Worm (Caenorhabditis elegans) whole organism, late embryonic: ENCODE results near the gene lgc-58.

Experiments used
- C38D4.7 ChIP-seq: fragments of 200-800 bp; sonication (Bioruptor generic); optimal IDR thresholded peaks from 2 replicates; lab custom pipeline; 2018; ENCODE audit warnings: mild to moderate bottlenecking, missing genetic modification characterization, moderate library complexity, missing compliant biosample characterization
- F13H6.1 ChIP-seq: sonication (generic microtip); optimal IDR thresholded peaks from 2 replicates; lab custom pipeline; 2016; ENCODE audit warnings: missing genetic modification characterization, missing compliant biosample characterization
- K09A11.1 ChIP-seq: sonication (generic microtip); optimal IDR thresholded peaks from 2 replicates; lab custom pipeline; 2017; ENCODE audit warnings: antibody characterized with exemption, mild to moderate bottlenecking, missing genetic modification characterization, missing compliant biosample characterization; ENCODE audit not compliant: insufficient read depth
- T23F11.4 ChIP-seq: fragments of 200-800 bp; sonication (Bioruptor generic); optimal IDR thresholded peaks from 2 replicates; lab custom pipeline; 2018; ENCODE audit warnings: mild to moderate bottlenecking, missing genetic modification characterization, missing compliant biosample characterization
- Y22D7AL.16 ChIP-seq: sonication (generic microtip); optimal IDR thresholded peaks from 2 replicates; lab custom pipeline; 2016; ENCODE audit warnings: missing genetic modification characterization, missing compliant biosample characterization
- ahr-1 ChIP-seq: sonication (generic microtip); optimal IDR thresholded peaks from 2 replicates; lab custom pipeline; 2016; ENCODE audit warnings: missing genetic modification characterization, missing compliant biosample characterization
- ama-1 ChIP-seq: fragments of 150-350 bp; optimal IDR thresholded peaks from 2 replicates; lab custom pipeline; 2014
- ceh-18 ChIP-seq: sonication (generic microtip); optimal IDR thresholded peaks from 2 replicates; lab custom pipeline; 2016; ENCODE audit warnings: missing genetic modification characterization, missing compliant biosample characterization
- ceh-2 ChIP-seq: sonication (generic microtip); optimal IDR thresholded peaks from 2 replicates; lab custom pipeline; 2016; ENCODE audit warnings: missing genotype, missing genetic modification characterization, missing compliant biosample characterization
- ceh-24 ChIP-seq: sonication (generic microtip); optimal IDR thresholded peaks from 2 replicates; lab custom pipeline; 2016; ENCODE audit warnings: mild to moderate bottlenecking, missing genetic modification characterization, missing compliant biosample characterization
- ceh-30 ChIP-seq: fragments of 150-350 bp; optimal IDR thresholded peaks from 2 replicates; lab custom pipeline; 2014; ENCODE audit warnings: missing biosample characterization, missing genetic modification characterization
- ceh-34 ChIP-seq: sonication (generic microtip); optimal IDR thresholded peaks from 2 replicates; lab custom pipeline; 2016; ENCODE audit warnings: mild to moderate bottlenecking, missing genetic modification characterization, missing compliant biosample characterization
- ceh-45 ChIP-seq: fragments of 200-800 bp; sonication (Bioruptor generic); IDR thresholded peaks from 2 replicates; pipeline ENCODE4 v1.3.6; 2022; ENCODE audit warnings: missing genetic modification reagents, missing genetic modification characterization, missing compliant biosample characterization
- ceh-48 ChIP-seq: sonication (generic microtip); optimal IDR thresholded peaks from 2 replicates; lab custom pipeline; 2016; ENCODE audit warnings: missing genetic modification characterization, inconsistent platforms, missing compliant biosample characterization
- ceh-6 ChIP-seq: fragments of 200-800 bp; sonication (Bioruptor generic); optimal IDR thresholded peaks from 2 replicates; lab custom pipeline; 2018; ENCODE audit warnings: mild to moderate bottlenecking, missing genetic modification characterization, missing compliant biosample characterization
- ceh-9 ChIP-seq: sonication (generic microtip); optimal IDR thresholded peaks from 2 replicates; lab custom pipeline; 2016; ENCODE audit warnings: mild to moderate bottlenecking, missing genetic modification characterization, inconsistent platforms, missing compliant biosample characterization
- che-1 ChIP-seq: sonication (generic microtip); optimal IDR thresholded peaks from 2 replicates; lab custom pipeline; 2016; ENCODE audit warnings: mild to moderate bottlenecking, missing genetic modification characterization, missing compliant biosample characterization
- dmd-4 ChIP-seq: sonication (generic microtip); optimal IDR thresholded peaks from 2 replicates; lab custom pipeline; 2016; ENCODE audit warnings: borderline replicate concordance, missing genetic modification characterization, missing compliant biosample characterization
- elt-2 ChIP-seq: sonication (generic microtip); optimal IDR thresholded peaks from 2 replicates; lab custom pipeline; 2016; ENCODE audit warnings: missing genetic modification reagents, missing genetic modification characterization, missing compliant biosample characterization
- elt-4 ChIP-seq: sonication (generic microtip); optimal IDR thresholded peaks from 2 replicates; lab custom pipeline; 2016; ENCODE audit warnings: missing genetic modification characterization, missing compliant biosample characterization
- fkh-10 ChIP-seq: fragments of 150-350 bp; optimal IDR thresholded peaks from 2 replicates; lab custom pipeline; 2014; ENCODE audit warnings: missing biosample characterization, missing genetic modification reagents, missing genetic modification characterization
- gmeb-2 ChIP-seq: sonication (generic microtip); optimal IDR thresholded peaks from 2 replicates; lab custom pipeline; 2016; ENCODE audit warnings: missing genetic modification characterization, inconsistent platforms, missing compliant biosample characterization
- hlh-30 ChIP-seq: sonication (generic microtip); optimal IDR thresholded peaks from 2 replicates; lab custom pipeline; 2017; ENCODE audit warnings: antibody characterized with exemption, missing genetic modification characterization, missing compliant biosample characterization; ENCODE audit not compliant: insufficient read depth
- hlh-6 ChIP-seq: sonication (generic microtip); optimal IDR thresholded peaks from 2 replicates; lab custom pipeline; 2016; ENCODE audit warnings: missing genotype, missing genetic modification characterization, missing compliant biosample characterization
- hlh-8 ChIP-seq: sonication (generic microtip); optimal IDR thresholded peaks from 2 replicates; lab custom pipeline; 2016; ENCODE audit warnings: missing genotype, missing genetic modification characterization, missing compliant biosample characterization
- lim-6 ChIP-seq: sonication (generic microtip); optimal IDR thresholded peaks from 2 replicates; lab custom pipeline; 2016; ENCODE audit warnings: missing genetic modification characterization, missing compliant biosample characterization
- lin-11 ChIP-seq: fragments of 200-800 bp; sonication (Bioruptor generic); optimal IDR thresholded peaks from 2 replicates; lab custom pipeline; 2018; ENCODE audit warnings: mild to moderate bottlenecking, missing genetic modification characterization, missing compliant biosample characterization
- nfya-1 ChIP-seq: sonication (generic microtip); optimal IDR thresholded peaks from 2 replicates; lab custom pipeline; 2017; ENCODE audit warnings: missing genetic modification characterization, mild to moderate bottlenecking, missing compliant biosample characterization, antibody characterized with exemption, moderate library complexity
- nhr-11 ChIP-seq: fragments of 150-350 bp; optimal IDR thresholded peaks from 2 replicates; lab custom pipeline; 2014; ENCODE audit warnings: missing biosample characterization, missing genetic modification characterization
- npax-4 ChIP-seq: sonication (generic microtip); optimal IDR thresholded peaks from 2 replicates; lab custom pipeline; 2016; ENCODE audit warnings: missing genetic modification characterization, missing compliant biosample characterization
- odd-2 ChIP-seq: sonication (generic microtip); optimal IDR thresholded peaks from 2 replicates; lab custom pipeline; 2017; ENCODE audit warnings: antibody characterized with exemption, mild to moderate bottlenecking, missing genetic modification characterization, missing compliant biosample characterization
- pag-3 ChIP-seq: sonication (generic microtip); optimal IDR thresholded peaks from 2 replicates; lab custom pipeline; 2016; ENCODE audit warnings: missing compliant biosample characterization, missing genetic modification characterization, borderline replicate concordance
- pat-9 ChIP-seq: fragments of 200-800 bp; sonication (Bioruptor generic); optimal IDR thresholded peaks from 2 replicates; lab custom pipeline; 2018; ENCODE audit warnings: mild to moderate bottlenecking, missing genetic modification characterization, moderate library complexity, missing compliant biosample characterization
- pax-1 ChIP-seq: fragments of 150-350 bp; optimal IDR thresholded peaks from 2 replicates; lab custom pipeline; 2014; ENCODE audit warnings: missing biosample characterization, missing genetic modification characterization
- pros-1 ChIP-seq: fragments of 150-350 bp; optimal IDR thresholded peaks from 2 replicates; lab custom pipeline; 2014; ENCODE audit warnings: missing biosample characterization, missing genetic modification reagents, missing genetic modification characterization
- ref-2 ChIP-seq: sonication (generic microtip); optimal IDR thresholded peaks from 2 replicates; lab custom pipeline; 2016; ENCODE audit warnings: missing genetic modification characterization, missing compliant biosample characterization
- rnt-1 ChIP-seq: sonication (generic microtip); optimal IDR thresholded peaks from 2 replicates; lab custom pipeline; 2016; ENCODE audit warnings: missing genetic modification characterization, missing compliant biosample characterization
- sox-4 ChIP-seq: sonication (generic microtip); optimal IDR thresholded peaks from 2 replicates; lab custom pipeline; 2017; ENCODE audit warnings: mild to moderate bottlenecking, missing genetic modification characterization, inconsistent platforms, missing compliant biosample characterization
- syd-9 ChIP-seq: sonication (generic microtip); optimal IDR thresholded peaks from 2 replicates; lab custom pipeline; 2016; ENCODE audit warnings: mild to moderate bottlenecking, missing genetic modification characterization, moderate library complexity, missing compliant biosample characterization
- tbx-2 ChIP-seq: sonication (generic microtip); optimal IDR thresholded peaks from 2 replicates; lab custom pipeline; 2016; ENCODE audit warnings: missing genetic modification characterization, missing compliant biosample characterization
- tbx-7 ChIP-seq: sonication (generic microtip); optimal IDR thresholded peaks from 2 replicates; lab custom pipeline; 2016; ENCODE audit warnings: missing genotype, missing genetic modification characterization, missing compliant biosample characterization
- unc-3 ChIP-seq, 2 experiments: fragments of 200-800 bp in 1 of 2; sonication (Bioruptor generic) in 1 of 2; sonication (generic microtip) in 1 of 2; conservative IDR thresholded peaks in 1 of 2; optimal IDR thresholded peaks in 1 of 2; 2 replicates each; pipeline versions ENCODE4 v1.3.6 to Lab custom; 2016 to 2022; ENCODE audit warnings: missing compliant biosample characterization in 2 of 2, missing genetic modification characterization in 2 of 2, missing genetic modification reagents in 1 of 2
- unc-42 ChIP-seq: sonication (generic microtip); optimal IDR thresholded peaks from 2 replicates; lab custom pipeline; 2016; ENCODE audit warnings: missing genotype, missing genetic modification characterization, missing compliant biosample characterization
- unc-55 ChIP-seq: sonication (generic microtip); optimal IDR thresholded peaks from 2 replicates; lab custom pipeline; 2017; ENCODE audit warnings: missing biosample characterization, missing genetic modification reagents, missing genetic modification characterization
- zip-5 ChIP-seq: sonication (generic microtip); optimal IDR thresholded peaks from 2 replicates; lab custom pipeline; 2016; ENCODE audit warnings: missing genetic modification characterization, missing compliant biosample characterization
- ztf-16 ChIP-seq: sonication (generic microtip); optimal IDR thresholded peaks from 2 replicates; lab custom pipeline; 2017; ENCODE audit warnings: missing genetic modification characterization, missing compliant biosample characterization

Gene lgc-58

DNA sequence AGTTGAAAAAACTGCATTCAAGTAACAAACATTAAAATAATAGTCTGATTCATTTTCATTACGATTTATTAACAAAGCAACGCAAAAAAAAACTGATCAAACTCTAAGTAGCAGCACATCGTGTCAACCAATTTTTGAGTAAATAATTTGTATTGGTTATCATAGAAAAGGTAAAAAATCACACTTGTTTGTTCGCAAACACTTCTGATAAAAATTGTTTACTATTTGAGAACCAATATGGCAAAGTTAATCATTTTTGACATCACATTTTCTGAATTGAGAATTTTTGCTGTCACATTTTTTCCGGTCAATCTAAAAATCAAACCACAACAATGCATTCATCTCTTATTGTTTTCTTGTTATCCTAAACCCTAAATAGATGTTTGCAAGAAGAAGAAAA lies 46.0 kb downstream of the lgc-58 start:
- TF ChIP-seq ref-2 (tag; lab: Kevin White, UChicago): no peak
- no peak for TF ChIP-seq ceh-30
- TF ChIP-seq ama-1 (lab: Kevin White, UChicago): no peak
- TF ChIP-seq gmeb-2 (tag; lab: Kevin White, UChicago): no peak
- TF ChIP-seq rnt-1 (tag; lab: Kevin White, UChicago): no peak
- no peak for TF ChIP-seq dmd-4 (tag; lab: Kevin White, UChicago)
- no peak for TF ChIP-seq tbx-2 (tag; lab: Kevin White, UChicago)
- TF ChIP-seq ahr-1: no peak
- no peak for TF ChIP-seq unc-3 (GFP tag; conservative IDR thresholded peaks at IDR 0.05; lab: Robert Waterston, UW)
- no peak for TF ChIP-seq unc-3 (tag; optimal IDR thresholded peaks at IDR 0.05; lab: Kevin White, UChicago)
- TF ChIP-seq nfya-1 (tag; lab: Kevin White, UChicago): no peak
- no peak for TF ChIP-seq npax-4 (tag; lab: Kevin White, UChicago)
- no peak for TF ChIP-seq pax-1 (tag; lab: Kevin White, UChicago)
- TF ChIP-seq ceh-9: no peak
- no peak for TF ChIP-seq K09A11.1 (tag; lab: Kevin White, UChicago)
- TF ChIP-seq ceh-34 (tag; lab: Kevin White, UChicago): no peak
- no peak for TF ChIP-seq elt-2 (tag; lab: Kevin White, UChicago)
- no peak for TF ChIP-seq syd-9 (tag; lab: Kevin White, UChicago)
- TF ChIP-seq Y22D7AL.16 (tag; lab: Kevin White, UChicago): no peak

DNA sequence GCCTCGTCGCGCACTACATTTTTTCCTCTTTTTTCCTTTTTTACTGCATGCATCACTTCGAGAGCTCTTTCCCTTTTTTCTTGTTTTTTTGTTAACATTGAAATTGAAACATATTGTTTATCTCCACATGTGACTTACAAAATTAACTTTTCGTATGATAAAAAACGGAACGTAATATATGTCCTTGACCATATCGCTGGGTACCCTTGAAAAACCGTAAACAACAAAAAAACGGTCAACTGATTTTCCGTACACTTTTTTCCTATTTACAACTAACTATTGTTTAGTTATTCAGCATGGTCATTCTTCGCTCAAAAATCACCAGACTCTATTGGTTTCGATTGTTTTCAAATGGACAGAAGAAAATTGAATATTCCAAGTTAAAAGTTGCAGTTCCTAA lies 46.7 kb downstream of the lgc-58 start, which contains the start of gene nnt-1:
Gene nnt-1, plus strand, starts transcription at position 286 of the 400 bp plus-strand sequence.
- TF ChIP-seq unc-3 (GFP tag; conservative IDR thresholded peaks at IDR 0.05; lab: Robert Waterston, UW) (no peak), unc-3 (tag; optimal IDR thresholded peaks at IDR 0.05; lab: Kevin White, UChicago) (no peak), ceh-2 (no peak), hlh-30 (tag; lab: Kevin White, UChicago) (peak; percentile 27), pag-3 (tag; lab: Kevin White, UChicago) (no peak), sox-4 (tag; lab: Kevin White, UChicago) (no peak)

DNA sequence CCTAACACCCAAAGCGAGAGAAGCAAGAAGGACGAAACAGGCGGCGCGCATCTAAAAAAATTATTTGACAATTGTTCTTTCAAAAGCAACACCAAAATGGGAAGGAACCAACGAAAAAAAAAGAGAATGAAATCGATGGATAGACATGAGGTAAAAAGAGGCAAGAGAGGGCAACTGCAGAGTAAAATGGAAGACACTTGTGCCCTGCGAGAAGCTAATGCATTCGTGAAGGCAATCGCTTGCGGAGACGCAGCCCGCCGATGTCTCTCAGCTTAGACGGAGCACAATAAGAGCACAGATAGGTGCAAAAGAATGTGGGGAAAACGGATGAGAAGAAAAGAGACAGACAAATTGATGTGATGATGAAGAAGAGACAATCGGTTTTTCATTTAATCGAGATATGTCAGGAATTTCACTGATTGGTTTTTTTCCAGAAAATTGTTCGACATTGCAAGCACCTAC lies 52.9 kb downstream of the lgc-58 start, which contains the start of gene C15H9.9:
Gene C15H9.9, minus strand, starts transcription at position 51 of the 462 bp plus-strand sequence.
- TF ChIP-seq odd-2 (no peak), T23F11.4 (GFP tag; lab: Kevin White, UChicago) (no peak), ceh-34 (tag; lab: Kevin White, UChicago) (no peak), nhr-11 (no peak), hlh-30 (tag; lab: Kevin White, UChicago) (no peak), lin-11 (tag; lab: Kevin White, UChicago) (no peak), fkh-10 (no peak), unc-42 (tag; lab: Kevin White, UChicago) (peak; percentile 75), pat-9 (tag; lab: Kevin White, UChicago) (no peak), gmeb-2 (tag; lab: Kevin White, UChicago) (no peak), ceh-45 (GFP tag; lab: Robert Waterston, UW) (no peak), ztf-16 (tag; lab: Kevin White, UChicago) (no peak), ceh-48 (tag; lab: Kevin White, UChicago) (no peak), ceh-30 (no peak), pag-3 (tag; lab: Kevin White, UChicago) (no peak), elt-4 (tag; lab: Kevin White, UChicago) (no peak), nfya-1 (tag; lab: Kevin White, UChicago) (no peak), che-1 (tag; lab: Kevin White, UChicago) (no peak), ceh-9 (no peak), tbx-7 (tag; lab: Kevin White, UChicago) (no peak), zip-5 (no peak), ceh-18 (tag; lab: Kevin White, UChicago) (peak; percentile 65), unc-55 (GFP tag; lab: Kevin White, UChicago) (peak; percentile 28), hlh-6 (tag; lab: Kevin White, UChicago) (no peak), pros-1 (tag; lab: Kevin White, UChicago) (no peak), ceh-24 (tag; lab: Kevin White, UChicago) (no peak), F13H6.1 (tag; lab: Kevin White, UChicago) (no peak), lim-6 (tag; lab: Kevin White, UChicago) (no peak), hlh-8 (tag; lab: Kevin White, UChicago) (no peak), ceh-2 (no peak), C38D4.7 (no peak), tbx-2 (tag; lab: Kevin White, UChicago) (peak; percentile 12), unc-3 (GFP tag; conservative IDR thresholded peaks at IDR 0.05; lab: Robert Waterston, UW) (no peak), unc-3 (tag; optimal IDR thresholded peaks at IDR 0.05; lab: Kevin White, UChicago) (no peak), pax-1 (tag; lab: Kevin White, UChicago) (no peak), ceh-6 (GFP tag; lab: Kevin White, UChicago) (no peak), ahr-1 (no peak), syd-9 (tag; lab: Kevin White, UChicago) (no peak)
